Fruit fly (Drosophila melanogaster) whole organism, pupa: ENCODE results near the gene mdu.
A peak's percentile ranks its signal among the peaks of the same experiment; 100 is the strongest.

ENCODE experiments used
- CG10348 ChIP-seq: fragments of 200-800 bp; sonication (Bioruptor generic); IDR thresholded peaks from 2 replicates; pipeline ENCODE4 v1.3.6; 2022; ENCODE audit warnings: missing biosample characterization, missing genetic modification characterization
- CG12605 ChIP-seq: fragments of 200-800 bp; sonication (Bioruptor generic); IDR thresholded peaks from 2 replicates; pipeline ENCODE4 v1.3.6; 2022; ENCODE audit warnings: missing biosample characterization, missing genetic modification characterization
- CG13204 ChIP-seq: fragments of 200-800 bp; sonication (Bioruptor generic); optimal IDR thresholded peaks from 2 replicates; lab custom pipeline; 2018; ENCODE audit warnings: missing biosample characterization, mild to moderate bottlenecking, missing genetic modification characterization, moderate library complexity
- CG14655 ChIP-seq: fragments of 200-800 bp; sonication (Bioruptor generic); optimal IDR thresholded peaks from 3 replicates; lab custom pipeline; 2017; ENCODE audit warnings: mild to moderate bottlenecking, missing biosample characterization, missing genetic modification reagents, missing genetic modification characterization
- CG15710 ChIP-seq: fragments of 200-800 bp; sonication (Bioruptor generic); optimal IDR thresholded peaks from 2 replicates; lab custom pipeline; 2018; ENCODE audit warnings: missing biosample characterization, mild to moderate bottlenecking, missing genetic modification characterization, moderate library complexity
- CG17806 ChIP-seq: fragments of 200-800 bp; sonication (Bioruptor generic); optimal IDR thresholded peaks from 2 replicates; lab custom pipeline; 2018; ENCODE audit warnings: missing biosample characterization, mild to moderate bottlenecking, missing genetic modification characterization, moderate library complexity
- CG4496 ChIP-seq: fragments of 200-800 bp; sonication (Bioruptor generic); IDR thresholded peaks from 3 replicates; pipeline ENCODE4 v1.3.6; 2022; ENCODE audit warnings: missing biosample characterization, missing genetic modification characterization
- CG8159 ChIP-seq: fragments of 200-800 bp; sonication (Bioruptor generic); optimal IDR thresholded peaks from 3 replicates; lab custom pipeline; 2018; ENCODE audit warnings: missing biosample characterization, mild to moderate bottlenecking, missing genetic modification characterization, moderate library complexity
- EcR ChIP-seq: fragments of 200-800 bp; sonication (Bioruptor generic); optimal IDR thresholded peaks from 3 replicates; lab custom pipeline; 2019; ENCODE audit warnings: missing biosample characterization, missing genetic modification characterization, mild to moderate bottlenecking, moderate library complexity, missing genetic modification reagents
- Ets98B ChIP-seq: fragments of 200-800 bp; sonication (Bioruptor generic); IDR thresholded peaks from 2 replicates; pipeline ENCODE4 v1.3.6; 2022; ENCODE audit warnings: missing biosample characterization, missing genetic modification characterization
- Pif1A ChIP-seq: fragments of 200-800 bp; sonication (Bioruptor generic); optimal IDR thresholded peaks from 3 replicates; lab custom pipeline; 2016; ENCODE audit warnings: missing biosample characterization, missing genetic modification characterization
- Pif1B ChIP-seq: fragments of 200-800 bp; sonication (Bioruptor generic); optimal IDR thresholded peaks from 3 replicates; lab custom pipeline; 2016; ENCODE audit warnings: missing biosample characterization, missing genetic modification characterization

DNA sequence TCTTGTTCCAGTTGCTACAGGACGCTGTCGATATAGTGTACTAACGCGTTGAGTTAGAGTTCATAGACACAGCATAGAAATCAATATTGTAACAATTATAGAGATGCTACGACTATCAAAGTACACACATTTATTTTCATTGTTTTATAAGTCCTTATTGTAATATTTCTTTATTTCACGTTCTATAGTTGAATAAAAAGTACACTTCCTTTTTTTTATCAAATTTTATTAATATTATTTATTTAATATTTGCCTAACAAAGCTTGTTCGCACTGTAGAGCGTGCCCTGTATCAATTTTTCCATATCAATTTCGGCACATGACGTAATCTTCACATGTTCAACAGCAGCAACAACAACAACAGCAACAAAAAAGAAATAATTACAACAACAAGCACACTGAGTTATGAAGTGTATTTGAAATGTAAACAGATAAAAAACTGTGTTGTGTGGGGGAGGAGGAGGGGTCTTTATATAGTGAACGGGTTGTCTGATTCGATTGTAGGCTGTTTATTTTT is 23.0 kb upstream of the mdu start:
- TF ChIP-seq EcR (GFP tag; lab: Kevin White, UChicago) (no peak), Ets98B (no peak), CG4496 (GFP tag; lab: Robert Waterston, UW) (peak; percentile 41; the same call in 1 of the 3 replicates), CG8159 (tag; lab: Kevin White, UChicago) (peak; percentile 0), CG10348 (GFP tag; lab: Robert Waterston, UW) (no peak), CG17806 (no peak), Pif1B (GFP tag; lab: Kevin White, UChicago) (no peak), CG13204 (GFP tag; lab: Kevin White, UChicago) (no peak), CG12605 (GFP tag; lab: Robert Waterston, UW) (0 out of 2 replicates have a peak, but pooled peaks have one; percentile 19), CG15710 (tag; lab: Kevin White, UChicago) (no peak), CG14655 (GFP tag; lab: Kevin White, UChicago) (peak; percentile 61), Pif1A (GFP tag; lab: Kevin White, UChicago) (no peak)
